Fruit fly (Drosophila melanogaster) whole organism, prepupa: ENCODE data around the gene lectin-22C.

Experiments
- Blimp-1 ChIP-seq: fragments of 200-800 bp; sonication (Bioruptor generic); optimal IDR thresholded peaks from 3 replicates; lab custom pipeline; 2017; ENCODE audit warnings: missing biosample characterization, missing genetic modification characterization, mild to moderate bottlenecking, moderate library complexity, missing genetic modification reagents
- CG15336 ChIP-seq: fragments of 200-800 bp; sonication (Bioruptor generic); IDR thresholded peaks from 2 replicates; pipeline ENCODE4 v1.3.6; 2022; ENCODE audit warnings: missing biosample characterization, missing genetic modification characterization
- CG16779 ChIP-seq: fragments of 200-800 bp; sonication (Bioruptor generic); optimal IDR thresholded peaks from 3 replicates; lab custom pipeline; 2017; ENCODE audit warnings: missing biosample characterization, mild to moderate bottlenecking, missing genetic modification characterization
- CG3919 ChIP-seq: fragments of 200-800 bp; sonication (Bioruptor generic); optimal IDR thresholded peaks from 3 replicates; lab custom pipeline; 2016; ENCODE audit warnings: missing biosample characterization, missing genetic modification characterization
- CG6792 ChIP-seq: fragments of 200-800 bp; sonication (Bioruptor generic); optimal IDR thresholded peaks from 3 replicates; lab custom pipeline; 2016; ENCODE audit warnings: missing biosample characterization, missing genetic modification characterization
- Sox102F ChIP-seq: fragments of 200-800 bp; sonication (Bioruptor generic); optimal IDR thresholded peaks from 2 replicates; lab custom pipeline; 2016; ENCODE audit warnings: missing biosample characterization, mild to moderate bottlenecking, missing genetic modification characterization

DNA sequence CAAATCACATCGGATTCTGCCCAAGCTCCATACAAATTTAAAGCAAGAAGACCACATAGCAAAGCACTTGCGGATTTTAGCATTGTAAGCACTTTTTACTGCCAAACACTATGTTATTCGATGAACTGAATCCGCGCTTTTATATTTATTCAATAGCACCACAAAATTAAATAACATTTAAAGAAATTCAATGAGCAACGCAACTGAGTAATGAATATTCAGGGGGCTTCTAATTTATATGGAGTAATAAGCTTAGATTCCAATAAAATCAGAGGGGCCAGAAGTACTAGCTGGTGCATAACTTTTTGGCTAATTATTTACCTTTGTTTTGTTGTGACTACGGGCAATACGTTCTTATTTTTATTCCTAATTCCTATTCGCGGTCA, at the start of gene lectin-22C:
- TF ChIP-seq Blimp-1, result no peak
- TF ChIP-seq CG6792 (GFP tag; lab: Kevin White, UChicago), result no peak
- no peak for TF ChIP-seq CG15336 (GFP tag; lab: Robert Waterston, UW)
- no peak for TF ChIP-seq CG16779 (tag; lab: Kevin White, UChicago)
- no peak for TF ChIP-seq CG3919 (GFP tag; lab: Kevin White, UChicago)
- no peak for TF ChIP-seq Sox102F (GFP tag; lab: Kevin White, UChicago)
